Worm (Caenorhabditis elegans) whole organism, L3 larva: ENCODE data around the gene hadb-1.

Experiments
- elt-1 ChIP-seq: fragments of 150-350 bp; optimal IDR thresholded peaks from 2 replicates; lab custom pipeline; 2014; ENCODE audit warnings: missing biosample characterization, missing genetic modification characterization
- mml-1 ChIP-seq: fragments of 150-350 bp; sonication (generic microtip); optimal IDR thresholded peaks from 3 replicates; lab custom pipeline; 2014; ENCODE audit warnings: missing biosample characterization, missing genetic modification characterization
- skn-1 ChIP-seq: fragments of 150-350 bp; optimal IDR thresholded peaks from 2 replicates; lab custom pipeline; 2014; ENCODE audit warnings: missing biosample characterization, missing genetic modification characterization
- unc-62 ChIP-seq: fragments of 150-350 bp; sonication (generic microtip); optimal IDR thresholded peaks from 4 replicates; lab custom pipeline; 2014; ENCODE audit warnings: missing biosample characterization, missing genetic modification reagents, missing genetic modification characterization
- zag-1 ChIP-seq: fragments of 150-350 bp; optimal IDR thresholded peaks from 2 replicates; lab custom pipeline; 2014; ENCODE audit warnings: missing biosample characterization, missing genetic modification characterization
- ztf-4 ChIP-seq: fragments of 150-350 bp; optimal IDR thresholded peaks from 2 replicates; lab custom pipeline; 2014; ENCODE audit warnings: missing biosample characterization, missing genetic modification characterization

DNA sequence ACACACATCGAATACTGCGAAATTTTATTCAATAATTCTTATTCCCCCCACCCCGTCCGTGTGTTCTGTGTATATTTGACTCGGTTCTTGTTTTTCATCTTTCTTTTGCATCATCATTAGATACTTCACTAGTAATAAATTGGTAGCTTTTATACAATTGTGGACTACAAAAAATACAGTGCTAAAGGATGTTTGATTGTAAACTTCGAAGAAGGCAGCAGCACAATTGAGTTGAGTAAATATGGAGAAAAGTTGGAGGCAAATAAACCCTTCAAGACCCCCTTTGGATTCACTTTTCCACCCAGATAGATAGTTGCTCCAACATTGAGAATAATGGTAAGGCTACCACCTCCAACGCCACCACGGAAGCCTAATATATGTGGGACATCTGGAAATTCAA, 5.0 kb upstream of the hadb-1 start, which contains the start of gene B0303.7:
- TF ChIP-seq skn-1 (tag; lab: Kevin White, UChicago) = no peak
- no peak for TF ChIP-seq elt-1
- TF ChIP-seq zag-1 (tag; lab: Kevin White, UChicago) = no peak
- TF ChIP-seq ztf-4 = no peak
- no peak for TF ChIP-seq unc-62
- no peak for TF ChIP-seq mml-1 (tag; lab: Kevin White, UChicago)
